Worm (Caenorhabditis elegans) whole organism, L1 larva: ENCODE results near the gene pfk-1.1.

Experiments
- C16A3.4 ChIP-seq: fragments of 150-350 bp; optimal IDR thresholded peaks from 2 replicates; lab custom pipeline; 2014; ENCODE audit warnings: missing biosample characterization, missing genetic modification characterization
- F16B12.6 ChIP-seq: fragments of 150-350 bp; optimal IDR thresholded peaks from 2 replicates; lab custom pipeline; 2014; ENCODE audit warnings: missing biosample characterization, missing genetic modification characterization
- alr-1 ChIP-seq: fragments of 200-800 bp; sonication (Bioruptor generic); optimal IDR thresholded peaks from 2 replicates; lab custom pipeline; 2018; ENCODE audit warnings: borderline replicate concordance, mild to moderate bottlenecking, missing genetic modification characterization, missing compliant biosample characterization
- blmp-1 ChIP-seq: fragments of 150-350 bp; optimal IDR thresholded peaks from 2 replicates; lab custom pipeline; 2014; ENCODE audit warnings: missing biosample characterization, missing genetic modification characterization
- ceh-63 ChIP-seq: fragments of 200-800 bp; sonication (Bioruptor generic); optimal IDR thresholded peaks from 2 replicates; lab custom pipeline; 2018; ENCODE audit warnings: mild to moderate bottlenecking, missing genetic modification characterization, missing compliant biosample characterization
- ceh-88 ChIP-seq: fragments of 200-800 bp; sonication (Bioruptor generic); IDR thresholded peaks from 2 replicates; pipeline ENCODE4 v1.3.6; 2022; ENCODE audit warnings: missing genetic modification characterization, missing compliant biosample characterization
- ces-1 ChIP-seq: fragments of 150-350 bp; optimal IDR thresholded peaks from 2 replicates; lab custom pipeline; 2014; ENCODE audit warnings: missing biosample characterization, missing genetic modification reagents, missing genetic modification characterization
- dpl-1 ChIP-seq, 3 experiments: fragments of 150-350 bp in 2 of 3; sonication (generic microtip) in 1 of 3; optimal IDR thresholded peaks; 2 replicates each; lab custom pipeline; 2014 to 2017; ENCODE audit warnings: missing biosample characterization in 3 of 3, missing genetic modification characterization in 3 of 3, missing genetic modification reagents in 3 of 3
- efl-1 ChIP-seq, 4 experiments: fragments of 150-350 bp; optimal IDR thresholded peaks in 3 of 4; peaks in 1 of 4; 1 replicate in 1 of 4; 2 replicates in 3 of 4; lab custom pipeline; 2014; ENCODE audit warnings: missing biosample characterization in 2 of 4, missing genetic modification characterization in 2 of 4, missing genetic modification reagents in 2 of 4
- efl-3 ChIP-seq: fragments of 200-800 bp; sonication (Bioruptor generic); optimal IDR thresholded peaks from 2 replicates; lab custom pipeline; 2018; ENCODE audit warnings: mild to moderate bottlenecking, missing genetic modification characterization, missing compliant biosample characterization
- egl-27 ChIP-seq, 2 experiments: fragments of 150-350 bp in 1 of 2; sonication (generic microtip); optimal IDR thresholded peaks; 3 replicates each; lab custom pipeline; 2017 to 2018; ENCODE audit warnings: missing biosample characterization in 2 of 2, missing genetic modification characterization in 2 of 2, missing genetic modification reagents in 2 of 2
- elt-3 ChIP-seq, 6 experiments: fragments of 150-350 bp in 1 of 6; sonication (generic microtip); optimal IDR thresholded peaks; 2 replicates each; lab custom pipeline; 2017 to 2018; ENCODE audit warnings: missing biosample characterization in 6 of 6, missing genetic modification characterization in 6 of 6, inconsistent platforms in 1 of 6
- ets-5 ChIP-seq: fragments of 200-800 bp; sonication (Bioruptor generic); IDR thresholded peaks from 2 replicates; pipeline ENCODE4 v1.3.6; 2022; ENCODE audit warnings: missing genetic modification characterization, missing compliant biosample characterization
- fkh-4 ChIP-seq: sonication (generic microtip); optimal IDR thresholded peaks from 2 replicates; lab custom pipeline; 2016; ENCODE audit warnings: missing compliant biosample characterization, missing genetic modification characterization, borderline replicate concordance
- fos-1 ChIP-seq: fragments of 150-350 bp; optimal IDR thresholded peaks from 2 replicates; lab custom pipeline; 2014; ENCODE audit warnings: missing biosample characterization, missing genetic modification characterization
- grh-1 ChIP-seq: fragments of 200-800 bp; sonication (Bioruptor generic); IDR thresholded peaks from 2 replicates; pipeline ENCODE4 v1.3.6; 2022; ENCODE audit warnings: missing genetic modification reagents, missing genetic modification characterization, missing compliant biosample characterization
- isw-1 ChIP-seq: fragments of 200-800 bp; sonication (Bioruptor generic); IDR thresholded peaks from 2 replicates; pipeline ENCODE4 v1.3.6; 2022; ENCODE audit warnings: missing genetic modification characterization, missing compliant biosample characterization
- jun-1 ChIP-seq: fragments of 150-350 bp; optimal IDR thresholded peaks from 2 replicates; lab custom pipeline; 2014; ENCODE audit warnings: missing biosample characterization, missing genetic modification reagents, missing genetic modification characterization
- lin-13 ChIP-seq: fragments of 150-350 bp; optimal IDR thresholded peaks from 2 replicates; lab custom pipeline; 2014; ENCODE audit warnings: missing biosample characterization, missing genetic modification reagents, missing genetic modification characterization
- lin-14 ChIP-seq: fragments of 200-800 bp; sonication (Bioruptor generic); optimal IDR thresholded peaks from 2 replicates; lab custom pipeline; 2018; ENCODE audit warnings: mild to moderate bottlenecking, missing genetic modification characterization, moderate library complexity, missing compliant biosample characterization
- lin-35 ChIP-seq, 2 experiments: fragments of 150-350 bp; optimal IDR thresholded peaks; 2 replicates each; lab custom pipeline; 2014; ENCODE audit warnings: missing biosample characterization in 2 of 2, missing genetic modification characterization in 2 of 2, missing genetic modification reagents in 2 of 2
- lsy-2 ChIP-seq, 2 experiments: fragments of 150-350 bp; optimal IDR thresholded peaks; 2 replicates each; lab custom pipeline; 2014; ENCODE audit warnings: missing biosample characterization in 2 of 2, missing genetic modification characterization in 2 of 2
- mdl-1 ChIP-seq, 2 experiments: fragments of 150-350 bp; optimal IDR thresholded peaks; 2 replicates each; lab custom pipeline; 2014 to 2017; ENCODE audit warnings: missing biosample characterization in 2 of 2, missing genetic modification characterization in 2 of 2, inconsistent platforms in 1 of 2
- nhr-11 ChIP-seq: fragments of 150-350 bp; optimal IDR thresholded peaks from 2 replicates; lab custom pipeline; 2014; ENCODE audit warnings: missing biosample characterization, missing genetic modification characterization
- nhr-12 ChIP-seq: sonication (generic microtip); optimal IDR thresholded peaks from 2 replicates; lab custom pipeline; 2017; ENCODE audit warnings: missing biosample characterization, missing genetic modification characterization
- nhr-19 ChIP-seq: fragments of 200-800 bp; sonication (Bioruptor generic); conservative IDR thresholded peaks from 2 replicates; pipeline ENCODE4 v1.3.6; 2022; ENCODE audit warnings: missing genetic modification characterization, missing compliant biosample characterization
- nhr-20 ChIP-seq: sonication (generic microtip); optimal IDR thresholded peaks from 2 replicates; lab custom pipeline; 2016; ENCODE audit warnings: mild to moderate bottlenecking, missing genetic modification characterization, missing compliant biosample characterization
- nhr-47 ChIP-seq: sonication (generic microtip); optimal IDR thresholded peaks from 2 replicates; lab custom pipeline; 2016; ENCODE audit warnings: mild to moderate bottlenecking, missing genetic modification characterization, moderate library complexity, missing compliant biosample characterization
- nhr-71 ChIP-seq: sonication (generic microtip); optimal IDR thresholded peaks from 2 replicates; lab custom pipeline; 2016; ENCODE audit warnings: mild to moderate bottlenecking, missing genetic modification characterization, moderate library complexity, missing compliant biosample characterization
- nhr-77 ChIP-seq: fragments of 150-350 bp; optimal IDR thresholded peaks from 2 replicates; lab custom pipeline; 2014; ENCODE audit warnings: missing biosample characterization, missing genetic modification characterization
- nhr-84 ChIP-seq: sonication (generic microtip); optimal IDR thresholded peaks from 2 replicates; lab custom pipeline; 2017; ENCODE audit warnings: missing biosample characterization, missing genetic modification characterization
- nhr-85 ChIP-seq: sonication (generic microtip); peaks from one replicate; lab custom pipeline; 2016; ENCODE audit warnings: missing genetic modification characterization, inconsistent platforms, missing compliant biosample characterization
- nhr-90 ChIP-seq: sonication (generic microtip); optimal IDR thresholded peaks from 2 replicates; lab custom pipeline; 2016; ENCODE audit warnings: mild to moderate bottlenecking, missing genetic modification characterization, missing compliant biosample characterization; ENCODE audit not compliant: poor library complexity
- pqm-1 ChIP-seq: sonication (generic microtip); optimal IDR thresholded peaks from 3 replicates; lab custom pipeline; 2017; ENCODE audit warnings: missing biosample characterization, missing genetic modification characterization
- rnt-1 ChIP-seq: sonication (generic microtip); optimal IDR thresholded peaks from 2 replicates; lab custom pipeline; 2016; ENCODE audit warnings: mild to moderate bottlenecking, missing genetic modification characterization, moderate library complexity, missing compliant biosample characterization
- snpc-4 ChIP-seq: fragments of 150-350 bp; optimal IDR thresholded peaks from 2 replicates; lab custom pipeline; 2014; ENCODE audit warnings: missing biosample characterization, missing genetic modification characterization
- snu-23 ChIP-seq: sonication (generic microtip); optimal IDR thresholded peaks from 2 replicates; lab custom pipeline; 2016; ENCODE audit warnings: missing genetic modification characterization, missing compliant biosample characterization
- sox-4 ChIP-seq: sonication (generic microtip); optimal IDR thresholded peaks from 2 replicates; lab custom pipeline; 2016; ENCODE audit warnings: missing genetic modification characterization, missing compliant biosample characterization
- tbx-2 ChIP-seq: sonication (generic microtip); optimal IDR thresholded peaks from 2 replicates; lab custom pipeline; 2016; ENCODE audit warnings: missing genetic modification characterization, missing compliant biosample characterization
- unc-130 ChIP-seq: fragments of 150-350 bp; optimal IDR thresholded peaks from 2 replicates; lab custom pipeline; 2017; ENCODE audit warnings: missing biosample characterization, missing genetic modification characterization, inconsistent platforms
- unc-62 ChIP-seq: fragments of 150-350 bp; optimal IDR thresholded peaks from 2 replicates; lab custom pipeline; 2014; ENCODE audit warnings: missing biosample characterization, missing genetic modification reagents, missing genetic modification characterization
- zip-4 ChIP-seq: fragments of 200-800 bp; sonication (Bioruptor generic); optimal IDR thresholded peaks from 2 replicates; lab custom pipeline; 2018; ENCODE audit warnings: mild to moderate bottlenecking, missing genetic modification characterization, moderate library complexity, missing compliant biosample characterization
- ztf-11 ChIP-seq, 2 experiments: sonication (generic microtip); optimal IDR thresholded peaks; 2 replicates each; lab custom pipeline; 2016 to 2017; ENCODE audit warnings: missing genetic modification characterization in 2 of 2, missing biosample characterization in 1 of 2, missing compliant biosample characterization in 1 of 2

Gene pfk-1.1

ce11 chrX:2891141-2891739, 49.4 kb upstream of the pfk-1.1 start, which contains the start of gene B0410.3 (continued):
- TF ChIP-seq nhr-19 (GFP tag; lab: Robert Waterston, UW) (peak; percentile 74), grh-1 (GFP tag; lab: Robert Waterston, UW) (peak; percentile 59), efl-3 (no peak), lin-14 (GFP tag; lab: Kevin White, UChicago) (peak; percentile 83), unc-130 (tag; lab: Kevin White, UChicago) (peak; percentile 66), nhr-12 (tag; lab: Kevin White, UChicago) (no peak), egl-27 (tag; optimal IDR thresholded peaks at IDR 0.05; lab: Kevin White, UChicago) (peak in 1 of 2 experiments; percentile 55), efl-1 (optimal IDR thresholded peaks at IDR 0.05; lab: Kevin White, UChicago) (no peak), efl-1 (GFP tag; optimal IDR thresholded peaks at IDR 0.05 in 1 of 2; lab: Kevin White, UChicago) (peak in 1 of 2 experiments; percentile 72), tbx-2 (tag; lab: Kevin White, UChicago) (peak; percentile 62), ceh-88 (GFP tag; lab: Robert Waterston, UW) (no peak), ceh-63 (GFP tag; lab: Kevin White, UChicago) (no peak), pqm-1 (tag; lab: Kevin White, UChicago) (no peak), zip-4 (no peak), lin-13 (GFP tag; lab: Kevin White, UChicago) (no peak)
- TF ChIP-seq, all 84 proteins: peak for 27

ce11 chrX:2891879-2892278, 48.8 kb upstream of the pfk-1.1 start:
- no peak for TF ChIP-seq nhr-47 (tag; lab: Kevin White, UChicago)
- TF ChIP-seq grh-1 (GFP tag; lab: Robert Waterston, UW) = 0 out of 2 replicates have a peak, but pooled peaks have one; percentile 10
- no peak for TF ChIP-seq isw-1
- peak; percentile 11 for TF ChIP-seq lin-13 (GFP tag; lab: Kevin White, UChicago)
- no peak for TF ChIP-seq C16A3.4 (tag; lab: Kevin White, UChicago)
- TF ChIP-seq snpc-4 = peak; percentile 95
- no peak for TF ChIP-seq unc-62 (GFP tag; lab: Kevin White, UChicago)
- TF ChIP-seq fkh-4 (tag; lab: Kevin White, UChicago) = no peak
- no peak for TF ChIP-seq nhr-12 (tag; lab: Kevin White, UChicago)
- TF ChIP-seq pqm-1 (tag; lab: Kevin White, UChicago) = no peak
- no peak for TF ChIP-seq ztf-11 (tag; optimal IDR thresholded peaks at IDR 0.05; lab: Kevin White, UChicago)
- TF ChIP-seq rnt-1 (tag; lab: Kevin White, UChicago) = peak; percentile 31

DNA sequence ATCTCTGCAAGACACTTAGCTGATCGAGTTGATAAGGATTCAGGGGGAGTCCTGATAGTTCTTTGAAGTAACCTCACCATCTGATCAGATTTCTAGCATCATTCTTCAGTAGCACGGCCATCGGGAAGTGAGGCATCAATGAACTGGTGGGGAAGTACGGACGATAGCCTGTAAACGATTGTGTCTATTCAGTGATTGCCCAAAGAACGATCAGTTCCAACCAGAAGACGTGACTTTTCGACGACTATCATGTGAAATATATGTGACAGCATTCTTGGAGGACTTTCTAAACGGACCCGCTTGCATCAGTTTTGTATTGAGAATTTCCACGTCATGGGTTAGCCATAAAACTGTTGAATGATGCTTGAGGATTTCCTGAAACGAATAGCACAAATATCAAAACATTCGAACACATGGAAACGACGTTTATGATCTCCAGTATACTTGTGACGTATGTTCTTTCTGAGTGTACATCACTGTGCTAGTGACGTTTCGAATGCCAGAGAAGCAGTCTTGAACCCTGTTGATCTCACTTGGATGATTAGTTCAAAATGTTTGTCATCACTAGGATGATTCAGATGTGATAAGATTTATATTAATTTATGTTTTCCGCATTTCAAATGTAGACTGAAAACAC, 47.5 kb upstream of the pfk-1.1 start:
- TF ChIP-seq lin-14 (GFP tag; lab: Kevin White, UChicago) = peak; percentile 52
- TF ChIP-seq alr-1 = no peak
- TF ChIP-seq lsy-2 (tag; optimal IDR thresholded peaks at IDR 0.05; lab: Kevin White, UChicago) = no peak
- TF ChIP-seq nhr-84 (tag; lab: Kevin White, UChicago) = no peak
- no peak for TF ChIP-seq jun-1
- peak; percentile 51 for TF ChIP-seq nhr-47 (tag; lab: Kevin White, UChicago)
- TF ChIP-seq fos-1 (tag; lab: Kevin White, UChicago) = no peak
- TF ChIP-seq elt-3 (tag; optimal IDR thresholded peaks at IDR 0.05; lab: Kevin White, UChicago) = peak in 2 of 6 experiments; percentile 50 to 77
- TF ChIP-seq tbx-2 (tag; lab: Kevin White, UChicago) = peak; percentile 62
- TF ChIP-seq mdl-1 (tag; optimal IDR thresholded peaks at IDR 0.05; lab: Kevin White, UChicago) = peak in 1 of 2 experiments; percentile 51
- no peak for TF ChIP-seq dpl-1 (GFP tag; optimal IDR thresholded peaks at IDR 0.05; lab: Kevin White, UChicago)
- no peak for TF ChIP-seq nhr-77 (tag; lab: Kevin White, UChicago)
- peak; percentile 70 for TF ChIP-seq nhr-20 (tag; lab: Kevin White, UChicago)
- TF ChIP-seq nhr-12 (tag; lab: Kevin White, UChicago) = no peak
- peak in 1 of 2 experiments; percentile 43 for TF ChIP-seq lin-35 (GFP tag; optimal IDR thresholded peaks at IDR 0.05; lab: Kevin White, UChicago)
- TF ChIP-seq F16B12.6 = no peak
- TF ChIP-seq nhr-90 (tag; lab: Kevin White, UChicago) = peak; percentile 72
- TF ChIP-seq efl-1 (optimal IDR thresholded peaks at IDR 0.05; lab: Kevin White, UChicago) = no peak
- peak in 1 of 2 experiments; percentile 87 for TF ChIP-seq efl-1 (GFP tag; optimal IDR thresholded peaks at IDR 0.05 in 1 of 2; lab: Kevin White, UChicago)
- TF ChIP-seq blmp-1 (tag; lab: Kevin White, UChicago) = peak; percentile 29
- TF ChIP-seq grh-1 (GFP tag; lab: Robert Waterston, UW) = peak; percentile 50; the same call in 1 of the 2 replicates
- peak; percentile 98 for TF ChIP-seq nhr-85 (tag; lab: Kevin White, UChicago)
- no peak for TF ChIP-seq ets-5 (GFP tag; lab: Robert Waterston, UW)
- peak; percentile 96 for TF ChIP-seq nhr-19 (GFP tag; lab: Robert Waterston, UW)
- TF ChIP-seq sox-4 (tag; lab: Kevin White, UChicago) = no peak
- TF ChIP-seq fkh-4 (tag; lab: Kevin White, UChicago) = no peak
- no peak for TF ChIP-seq rnt-1 (tag; lab: Kevin White, UChicago)
- TF ChIP-seq nhr-71 = peak; percentile 76
- TF ChIP-seq snu-23 (GFP tag; lab: Kevin White, UChicago) = peak; percentile 55
- TF ChIP-seq ces-1 (GFP tag; lab: Kevin White, UChicago) = no peak
- no peak for TF ChIP-seq nhr-11 (tag; lab: Kevin White, UChicago)
